Worm (Caenorhabditis elegans) whole organism, late embryonic: ENCODE results near the gene irld-42.

Source experiments
- C08G9.2 ChIP-seq: sonication (generic microtip); optimal IDR thresholded peaks from 2 replicates; lab custom pipeline; 2016; ENCODE audit warnings: mild to moderate bottlenecking, missing genetic modification characterization, moderate library complexity, missing compliant biosample characterization
- Y22D7AL.16 ChIP-seq: sonication (generic microtip); optimal IDR thresholded peaks from 2 replicates; lab custom pipeline; 2016; ENCODE audit warnings: missing genetic modification characterization, missing compliant biosample characterization
- ahr-1 ChIP-seq: sonication (generic microtip); optimal IDR thresholded peaks from 2 replicates; lab custom pipeline; 2016; ENCODE audit warnings: missing genetic modification characterization, missing compliant biosample characterization
- ceh-18 ChIP-seq: sonication (generic microtip); optimal IDR thresholded peaks from 2 replicates; lab custom pipeline; 2016; ENCODE audit warnings: missing genetic modification characterization, missing compliant biosample characterization
- ceh-19 ChIP-seq: fragments of 200-800 bp; sonication (Bioruptor generic); optimal IDR thresholded peaks from 2 replicates; lab custom pipeline; 2018; ENCODE audit warnings: mild to moderate bottlenecking, missing genetic modification characterization, missing compliant biosample characterization
- ceh-24 ChIP-seq: sonication (generic microtip); optimal IDR thresholded peaks from 2 replicates; lab custom pipeline; 2016; ENCODE audit warnings: mild to moderate bottlenecking, missing genetic modification characterization, missing compliant biosample characterization
- ceh-45 ChIP-seq: fragments of 200-800 bp; sonication (Bioruptor generic); IDR thresholded peaks from 2 replicates; pipeline ENCODE4 v1.3.6; 2022; ENCODE audit warnings: missing genetic modification reagents, missing genetic modification characterization, missing compliant biosample characterization
- ceh-48 ChIP-seq: sonication (generic microtip); optimal IDR thresholded peaks from 2 replicates; lab custom pipeline; 2016; ENCODE audit warnings: missing genetic modification characterization, inconsistent platforms, missing compliant biosample characterization
- dve-1 ChIP-seq: sonication (generic microtip); optimal IDR thresholded peaks from 2 replicates; lab custom pipeline; 2017; ENCODE audit warnings: antibody characterized with exemption, mild to moderate bottlenecking, missing genetic modification characterization, missing compliant biosample characterization
- elt-2 ChIP-seq: sonication (generic microtip); optimal IDR thresholded peaks from 2 replicates; lab custom pipeline; 2016; ENCODE audit warnings: missing genetic modification reagents, missing genetic modification characterization, missing compliant biosample characterization
- elt-4 ChIP-seq: sonication (generic microtip); optimal IDR thresholded peaks from 2 replicates; lab custom pipeline; 2016; ENCODE audit warnings: missing genetic modification characterization, missing compliant biosample characterization
- hlh-13 ChIP-seq: fragments of 200-800 bp; sonication (Bioruptor generic); optimal IDR thresholded peaks from 2 replicates; lab custom pipeline; 2018; ENCODE audit warnings: mild to moderate bottlenecking, missing genetic modification characterization, missing compliant biosample characterization
- hlh-15 ChIP-seq: sonication (generic microtip); optimal IDR thresholded peaks from 2 replicates; lab custom pipeline; 2016; ENCODE audit warnings: missing genetic modification characterization, missing compliant biosample characterization
- hlh-30 ChIP-seq: sonication (generic microtip); optimal IDR thresholded peaks from 2 replicates; lab custom pipeline; 2017; ENCODE audit warnings: antibody characterized with exemption, missing genetic modification characterization, missing compliant biosample characterization; ENCODE audit not compliant: insufficient read depth
- hlh-6 ChIP-seq: sonication (generic microtip); optimal IDR thresholded peaks from 2 replicates; lab custom pipeline; 2016; ENCODE audit warnings: missing genotype, missing genetic modification characterization, missing compliant biosample characterization
- hlh-8 ChIP-seq: sonication (generic microtip); optimal IDR thresholded peaks from 2 replicates; lab custom pipeline; 2016; ENCODE audit warnings: missing genotype, missing genetic modification characterization, missing compliant biosample characterization
- lim-6 ChIP-seq: sonication (generic microtip); optimal IDR thresholded peaks from 2 replicates; lab custom pipeline; 2016; ENCODE audit warnings: missing genetic modification characterization, missing compliant biosample characterization
- lin-11 ChIP-seq: fragments of 200-800 bp; sonication (Bioruptor generic); optimal IDR thresholded peaks from 2 replicates; lab custom pipeline; 2018; ENCODE audit warnings: mild to moderate bottlenecking, missing genetic modification characterization, missing compliant biosample characterization
- madf-2 ChIP-seq: sonication (generic microtip); optimal IDR thresholded peaks from 2 replicates; lab custom pipeline; 2017; ENCODE audit warnings: missing genetic modification characterization, missing compliant biosample characterization
- mec-3 ChIP-seq: sonication (generic microtip); optimal IDR thresholded peaks from 2 replicates; lab custom pipeline; 2016; ENCODE audit warnings: borderline replicate concordance, missing genetic modification characterization, missing compliant biosample characterization
- nfya-1 ChIP-seq: sonication (generic microtip); optimal IDR thresholded peaks from 2 replicates; lab custom pipeline; 2017; ENCODE audit warnings: missing genetic modification characterization, mild to moderate bottlenecking, missing compliant biosample characterization, antibody characterized with exemption, moderate library complexity
- nhr-11 ChIP-seq: fragments of 150-350 bp; optimal IDR thresholded peaks from 2 replicates; lab custom pipeline; 2014; ENCODE audit warnings: missing biosample characterization, missing genetic modification characterization
- nhr-232 ChIP-seq: sonication (generic microtip); optimal IDR thresholded peaks from 2 replicates; lab custom pipeline; 2016; ENCODE audit warnings: missing genetic modification characterization, missing compliant biosample characterization
- pag-3 ChIP-seq: sonication (generic microtip); optimal IDR thresholded peaks from 2 replicates; lab custom pipeline; 2016; ENCODE audit warnings: missing compliant biosample characterization, missing genetic modification characterization, borderline replicate concordance
- pat-9 ChIP-seq: fragments of 200-800 bp; sonication (Bioruptor generic); optimal IDR thresholded peaks from 2 replicates; lab custom pipeline; 2018; ENCODE audit warnings: mild to moderate bottlenecking, missing genetic modification characterization, moderate library complexity, missing compliant biosample characterization
- ref-2 ChIP-seq: sonication (generic microtip); optimal IDR thresholded peaks from 2 replicates; lab custom pipeline; 2016; ENCODE audit warnings: missing genetic modification characterization, missing compliant biosample characterization
- rnt-1 ChIP-seq: sonication (generic microtip); optimal IDR thresholded peaks from 2 replicates; lab custom pipeline; 2016; ENCODE audit warnings: missing genetic modification characterization, missing compliant biosample characterization
- sdc-2 ChIP-seq: sonication (generic microtip); optimal IDR thresholded peaks from 2 replicates; lab custom pipeline; 2016; ENCODE audit warnings: missing genotype, missing genetic modification characterization, missing compliant biosample characterization
- sox-4 ChIP-seq: sonication (generic microtip); optimal IDR thresholded peaks from 2 replicates; lab custom pipeline; 2017; ENCODE audit warnings: mild to moderate bottlenecking, missing genetic modification characterization, inconsistent platforms, missing compliant biosample characterization
- tbx-2 ChIP-seq: sonication (generic microtip); optimal IDR thresholded peaks from 2 replicates; lab custom pipeline; 2016; ENCODE audit warnings: missing genetic modification characterization, missing compliant biosample characterization
- tbx-7 ChIP-seq: sonication (generic microtip); optimal IDR thresholded peaks from 2 replicates; lab custom pipeline; 2016; ENCODE audit warnings: missing genotype, missing genetic modification characterization, missing compliant biosample characterization
- ttx-3 ChIP-seq: sonication (generic microtip); optimal IDR thresholded peaks from 2 replicates; lab custom pipeline; 2016; ENCODE audit warnings: missing genetic modification reagents, missing genetic modification characterization, missing compliant biosample characterization
- unc-3 ChIP-seq, 2 experiments: fragments of 200-800 bp in 1 of 2; sonication (Bioruptor generic) in 1 of 2; sonication (generic microtip) in 1 of 2; conservative IDR thresholded peaks in 1 of 2; optimal IDR thresholded peaks in 1 of 2; 2 replicates each; pipeline versions ENCODE4 v1.3.6 to Lab custom; 2016 to 2022; ENCODE audit warnings: missing compliant biosample characterization in 2 of 2, missing genetic modification characterization in 2 of 2, missing genetic modification reagents in 1 of 2
- unc-42 ChIP-seq: sonication (generic microtip); optimal IDR thresholded peaks from 2 replicates; lab custom pipeline; 2016; ENCODE audit warnings: missing genotype, missing genetic modification characterization, missing compliant biosample characterization
- unc-86 ChIP-seq: sonication (generic microtip); optimal IDR thresholded peaks from 2 replicates; lab custom pipeline; 2016; ENCODE audit warnings: missing genetic modification characterization, missing compliant biosample characterization
- zip-5 ChIP-seq: sonication (generic microtip); optimal IDR thresholded peaks from 2 replicates; lab custom pipeline; 2016; ENCODE audit warnings: missing genetic modification characterization, missing compliant biosample characterization
- ztf-16 ChIP-seq: sonication (generic microtip); optimal IDR thresholded peaks from 2 replicates; lab custom pipeline; 2017; ENCODE audit warnings: missing genetic modification characterization, missing compliant biosample characterization

irld-42 gene

DNA sequence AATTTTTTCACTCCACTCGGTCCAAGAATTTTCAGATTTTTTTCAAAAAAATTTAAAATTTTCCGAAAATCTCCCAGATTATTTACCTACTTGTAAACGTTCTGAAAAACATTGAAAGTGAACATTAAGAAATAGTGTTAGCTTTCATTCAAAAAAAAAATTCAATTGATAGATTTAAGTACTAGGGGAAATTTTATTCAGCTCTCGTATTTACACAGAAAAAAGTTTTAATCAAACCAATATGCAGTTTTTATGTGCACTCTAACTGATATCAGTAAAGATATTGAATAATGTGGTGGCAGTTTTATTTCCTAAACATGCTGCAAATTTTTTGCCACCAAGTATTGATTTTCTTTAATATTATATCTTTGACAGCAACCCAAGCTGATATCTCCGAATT is at the start of gene irld-42:
Gene irld-42 (plus strand): TSS at position 301 of the 400 bp plus-strand sequence.
- TF ChIP-seq zip-5 (no peak), ceh-45 (GFP tag; lab: Robert Waterston, UW) (no peak), ceh-48 (tag; lab: Kevin White, UChicago) (no peak), ref-2 (no peak), unc-3 (GFP tag; conservative IDR thresholded peaks at IDR 0.05; lab: Robert Waterston, UW) (no peak), unc-3 (tag; optimal IDR thresholded peaks at IDR 0.05; lab: Kevin White, UChicago) (no peak), unc-86 (tag; lab: Kevin White, UChicago) (no peak), elt-4 (tag; lab: Kevin White, UChicago) (no peak), unc-42 (tag; lab: Kevin White, UChicago) (no peak), hlh-15 (tag; lab: Kevin White, UChicago) (no peak), dve-1 (tag; lab: Kevin White, UChicago) (no peak)

DNA sequence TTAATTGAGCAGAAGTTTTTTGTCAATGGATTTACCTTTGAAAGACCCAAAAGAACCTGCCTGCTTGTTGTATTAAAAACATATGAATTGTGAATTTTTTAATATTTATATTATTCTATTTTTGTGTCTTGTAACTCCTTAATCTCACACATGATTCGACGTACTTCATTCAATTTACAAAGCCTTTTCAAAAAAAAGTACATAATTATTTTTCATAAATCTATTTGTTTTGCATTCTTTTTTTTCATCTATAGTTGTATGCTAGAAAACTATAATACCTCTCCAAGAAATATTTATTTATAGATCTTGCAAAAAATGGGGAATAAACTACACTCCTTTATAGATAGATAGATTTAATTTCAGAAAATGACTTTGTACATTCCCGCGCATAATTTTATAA is 49.6 kb upstream of the irld-42 start, which contains the start of gene nhr-179:
Gene nhr-179 (minus strand): TSS at position 101 of the 400 bp plus-strand sequence.
- TF ChIP-seq elt-2 (tag; lab: Kevin White, UChicago) (no peak), hlh-13 (GFP tag; lab: Kevin White, UChicago) (no peak), nhr-232 (tag; lab: Kevin White, UChicago) (no peak), ceh-18 (tag; lab: Kevin White, UChicago) (no peak), hlh-30 (no peak), hlh-6 (tag; lab: Kevin White, UChicago) (no peak), tbx-2 (tag; lab: Kevin White, UChicago) (no peak), C08G9.2 (no peak), nfya-1 (tag; lab: Kevin White, UChicago) (no peak), ceh-24 (tag; lab: Kevin White, UChicago) (no peak), ahr-1 (tag; lab: Kevin White, UChicago) (no peak), lim-6 (no peak), pat-9 (no peak), tbx-7 (no peak)

DNA sequence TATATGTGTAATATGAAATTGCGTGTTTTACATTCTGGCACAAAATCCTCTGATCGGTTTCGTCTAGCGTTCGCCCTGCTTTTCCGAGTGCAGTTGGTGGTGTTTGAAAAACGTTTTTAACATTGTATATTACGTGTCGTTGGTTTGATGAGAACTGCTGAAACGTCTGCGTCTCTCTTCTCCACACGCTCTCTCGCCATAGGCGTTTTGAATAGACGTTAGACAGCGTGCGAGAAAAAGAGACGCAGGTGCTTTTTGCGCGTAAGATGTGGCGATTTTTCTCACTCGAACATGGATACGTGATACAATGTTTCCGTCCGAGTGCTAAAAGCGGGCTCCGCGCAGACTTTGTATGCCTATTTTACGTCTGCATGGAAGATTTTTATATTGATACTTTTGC is 47.8 kb upstream of the irld-42 start:
- TF ChIP-seq hlh-8 (tag; lab: Kevin White, UChicago) = no peak
- TF ChIP-seq Y22D7AL.16 (tag; lab: Kevin White, UChicago) = no peak
- TF ChIP-seq C08G9.2 = no peak
- no peak for TF ChIP-seq hlh-13 (GFP tag; lab: Kevin White, UChicago)
- TF ChIP-seq madf-2 (tag; lab: Kevin White, UChicago) = no peak
- TF ChIP-seq ref-2 = no peak
- TF ChIP-seq dve-1 (tag; lab: Kevin White, UChicago) = no peak
- TF ChIP-seq ceh-18 (tag; lab: Kevin White, UChicago) = no peak
- no peak for TF ChIP-seq sox-4 (tag; lab: Kevin White, UChicago)
- no peak for TF ChIP-seq ahr-1 (tag; lab: Kevin White, UChicago)
- TF ChIP-seq ttx-3 (tag; lab: Kevin White, UChicago) = no peak
- TF ChIP-seq, all 69 proteins: peak for 0

DNA sequence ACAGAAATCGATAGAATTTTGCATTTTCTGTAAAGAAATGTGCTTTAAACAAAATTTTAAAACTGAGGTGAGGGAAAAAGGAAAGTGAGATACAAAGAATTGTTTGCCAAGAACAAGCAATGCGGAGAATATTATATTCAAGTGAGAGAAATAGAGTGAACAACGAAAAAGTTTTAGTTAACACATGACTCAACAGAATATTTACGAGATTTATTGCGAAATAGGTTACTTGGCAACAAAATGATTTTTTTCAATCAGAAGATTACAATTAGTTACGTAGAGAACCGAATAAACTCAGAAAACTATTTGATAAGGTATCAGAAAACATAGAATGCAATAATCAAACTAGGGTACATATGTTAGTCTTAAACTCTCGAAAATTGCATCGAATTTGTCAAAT is 46.8 kb upstream of the irld-42 start, which contains the start of gene nhr-117:
Gene nhr-117 (minus strand): TSS at position 27 of the 400 bp plus-strand sequence.
- TF ChIP-seq lin-11 (tag; lab: Kevin White, UChicago) (no peak), sox-4 (tag; lab: Kevin White, UChicago) (no peak)

DNA sequence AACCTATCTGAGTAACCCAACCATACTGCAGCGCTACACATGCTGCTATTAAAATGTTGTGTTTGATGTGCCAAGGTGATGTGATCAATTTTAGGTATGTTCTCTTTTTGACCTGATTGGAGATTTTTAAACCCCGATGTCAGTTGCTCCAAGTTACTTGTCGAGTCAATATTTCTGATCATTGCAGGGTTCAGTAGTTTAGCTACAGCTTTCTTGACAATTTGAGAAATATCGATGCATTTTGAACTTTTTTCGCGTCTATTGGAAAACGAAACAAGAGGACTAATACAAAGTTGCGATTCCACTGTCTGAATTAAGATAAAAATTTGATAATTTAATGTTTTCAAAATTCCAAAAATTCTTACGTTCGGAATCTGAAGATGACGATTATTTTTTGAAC is 44.9 kb upstream of the irld-42 start:
- TF ChIP-seq sdc-2 (tag; lab: Kevin White, UChicago) (no peak), dve-1 (tag; lab: Kevin White, UChicago) (no peak), ceh-19 (GFP tag; lab: Kevin White, UChicago) (no peak), ceh-45 (GFP tag; lab: Robert Waterston, UW) (no peak), Y22D7AL.16 (tag; lab: Kevin White, UChicago) (no peak), ceh-24 (tag; lab: Kevin White, UChicago) (no peak), nhr-11 (tag; lab: Kevin White, UChicago) (no peak), mec-3 (no peak), sox-4 (tag; lab: Kevin White, UChicago) (no peak), rnt-1 (tag; lab: Kevin White, UChicago) (no peak), ahr-1 (tag; lab: Kevin White, UChicago) (no peak), pag-3 (tag; lab: Kevin White, UChicago) (no peak), ztf-16 (tag; lab: Kevin White, UChicago) (no peak)
